Worm (Caenorhabditis elegans) whole organism, midembryonic: ENCODE measurements around the gene cyp-13A5.

Experiments used
- T22C8.4 ChIP-seq: fragments of 200-800 bp; sonication (Bioruptor generic); IDR thresholded peaks from 2 replicates; pipeline ENCODE4 v1.3.6; 2022; ENCODE audit warnings: missing genetic modification characterization, missing compliant biosample characterization
- cog-1 ChIP-seq: sonication (generic microtip); optimal IDR thresholded peaks from 2 replicates; lab custom pipeline; 2016; ENCODE audit warnings: missing genetic modification characterization, missing compliant biosample characterization
- flt-1 ChIP-seq: fragments of 200-800 bp; sonication (Bioruptor generic); IDR thresholded peaks from 2 replicates; pipeline ENCODE4 v1.3.6; 2022; ENCODE audit warnings: missing genetic modification characterization, missing compliant biosample characterization
- klf-2 ChIP-seq: fragments of 200-800 bp; sonication (Bioruptor generic); conservative IDR thresholded peaks from 2 replicates; pipeline ENCODE4 v1.3.6; 2022; ENCODE audit warnings: missing genetic modification reagents, missing genetic modification characterization, missing compliant biosample characterization
- med-1 ChIP-seq: sonication (generic microtip); optimal IDR thresholded peaks from 2 replicates; lab custom pipeline; 2017; ENCODE audit warnings: missing genetic modification characterization, mild to moderate bottlenecking, missing compliant biosample characterization, antibody characterized with exemption, missing genetic modification reagents; ENCODE audit not compliant: insufficient read depth
- ref-1 ChIP-seq: fragments of 200-800 bp; sonication (Bioruptor generic); conservative IDR thresholded peaks from 2 replicates; pipeline ENCODE4 v1.3.6; 2022; ENCODE audit warnings: missing genetic modification reagents, missing genetic modification characterization, missing compliant biosample characterization
- tab-1 ChIP-seq: fragments of 200-800 bp; sonication (Bioruptor generic); IDR thresholded peaks from 2 replicates; pipeline ENCODE4 v1.3.6; 2022; ENCODE audit warnings: missing genetic modification characterization, missing compliant biosample characterization
- ztf-23 ChIP-seq: fragments of 200-800 bp; sonication (Bioruptor generic); IDR thresholded peaks from 2 replicates; pipeline ENCODE4 v1.3.6; 2022; ENCODE audit warnings: missing genetic modification reagents, missing genetic modification characterization, missing compliant biosample characterization
- ztf-29 ChIP-seq: fragments of 200-800 bp; sonication (Bioruptor generic); IDR thresholded peaks from 2 replicates; pipeline ENCODE4 v1.3.6; 2022; ENCODE audit warnings: missing genetic modification reagents, missing genetic modification characterization, missing compliant biosample characterization

DNA sequence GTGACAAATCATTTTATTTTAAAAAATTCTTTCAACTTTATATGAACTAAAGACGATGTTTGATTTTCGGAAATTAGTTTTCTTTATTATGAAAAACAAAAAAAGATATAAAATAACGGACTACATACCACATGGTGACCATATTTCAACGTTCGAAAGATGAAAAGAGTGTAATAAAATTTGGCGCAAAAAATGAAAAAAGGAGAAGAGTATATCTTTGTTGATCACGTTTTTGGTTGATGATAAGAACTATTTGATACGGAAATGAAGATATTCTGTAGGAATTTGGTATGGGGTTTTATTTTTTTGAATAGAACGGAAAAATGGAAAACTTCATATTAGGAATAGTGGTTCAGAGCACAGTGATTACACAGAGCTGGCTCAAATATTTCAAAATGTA is 47.1 kb downstream of the cyp-13A5 start, which contains the start of gene Y53C12B.7:
- TF ChIP-seq tab-1 (no peak), med-1 (GFP tag; lab: Kevin White, UChicago) (no peak), cog-1 (tag; lab: Kevin White, UChicago) (no peak), ref-1 (no peak), flt-1 (GFP tag; lab: Robert Waterston, UW) (no peak), T22C8.4 (GFP tag; lab: Robert Waterston, UW) (no peak), ztf-23 (GFP tag; lab: Robert Waterston, UW) (no peak), ztf-29 (no peak), klf-2 (GFP tag; lab: Robert Waterston, UW) (no peak)
